Worm (Caenorhabditis elegans) whole organism, L3 larva: Measurements from ENCODE around the gene srx-85.

ENCODE experiments used
- aly-2 ChIP-seq: fragments of 150-350 bp; optimal IDR thresholded peaks from 2 replicates; lab custom pipeline; 2014; ENCODE audit warnings: missing biosample characterization, missing genetic modification characterization
- ceh-82 ChIP-seq: fragments of 150-350 bp; optimal IDR thresholded peaks from 2 replicates; lab custom pipeline; 2014; ENCODE audit warnings: missing biosample characterization, missing genetic modification characterization
- ceh-9 ChIP-seq: sonication (generic microtip); optimal IDR thresholded peaks from 2 replicates; lab custom pipeline; 2018; ENCODE audit warnings: missing biosample characterization, missing genetic modification characterization
- daf-12 ChIP-seq: fragments of 150-350 bp; optimal IDR thresholded peaks from 2 replicates; lab custom pipeline; 2014; ENCODE audit warnings: missing biosample characterization, missing genetic modification reagents, missing genetic modification characterization
- fkh-10 ChIP-seq: sonication (generic microtip); optimal IDR thresholded peaks from 2 replicates; lab custom pipeline; 2017; ENCODE audit warnings: missing biosample characterization, missing genetic modification reagents, missing genetic modification characterization
- nhr-237 ChIP-seq: fragments of 150-350 bp; optimal IDR thresholded peaks from 2 replicates; lab custom pipeline; 2014; ENCODE audit warnings: missing biosample characterization, missing genetic modification characterization
- pha-4 ChIP-seq: fragments of 150-350 bp; optimal IDR thresholded peaks from 2 replicates; lab custom pipeline; 2014; ENCODE audit warnings: missing biosample characterization, missing genetic modification reagents, missing genetic modification characterization
- pqm-1 ChIP-seq: fragments of 150-350 bp; optimal IDR thresholded peaks from 2 replicates; lab custom pipeline; 2017; ENCODE audit warnings: missing biosample characterization, missing genetic modification characterization, inconsistent platforms
- tbx-2 ChIP-seq: sonication (generic microtip); optimal IDR thresholded peaks from 2 replicates; lab custom pipeline; 2016; ENCODE audit warnings: mild to moderate bottlenecking, missing genetic modification characterization, missing compliant biosample characterization
- unc-39 ChIP-seq: sonication (generic microtip); optimal IDR thresholded peaks from 4 replicates; lab custom pipeline; 2017; ENCODE audit warnings: missing biosample characterization, missing genetic modification characterization
- ztf-11 ChIP-seq: fragments of 150-350 bp; optimal IDR thresholded peaks from 2 replicates; lab custom pipeline; 2014; ENCODE audit warnings: missing biosample characterization, missing genetic modification characterization

- no peak for TF ChIP-seq ceh-82 (tag; lab: Kevin White, UChicago)
- TF ChIP-seq pha-4 (tag; lab: Kevin White, UChicago), result no peak
- no peak for TF ChIP-seq pqm-1 (tag; lab: Kevin White, UChicago)
- no peak for TF ChIP-seq daf-12 (tag; lab: Kevin White, UChicago)
- no peak for TF ChIP-seq tbx-2
- no peak for TF ChIP-seq aly-2 (tag; lab: Kevin White, UChicago)
- TF ChIP-seq ceh-9 (tag; lab: Kevin White, UChicago), result no peak
- TF ChIP-seq ztf-11, result no peak
- no peak for TF ChIP-seq fkh-10 (GFP tag; lab: Kevin White, UChicago)
- TF ChIP-seq unc-39 (tag; lab: Kevin White, UChicago), result no peak
- TF ChIP-seq nhr-237 (tag; lab: Kevin White, UChicago), result no peak
These were observed 25.5 kb upstream of the srx-85 start for ce11 chrV:11526927-11527491.
